Fruit fly (Drosophila melanogaster) whole organism, embryonic: ENCODE measurements around the gene CG10431.
A peak's percentile ranks its signal among the peaks of the same experiment; 100 is the strongest.

ENCODE experiments used
- Asciz ChIP-seq: fragments of 200-800 bp; sonication (Bioruptor generic); optimal IDR thresholded peaks from 2 replicates; lab custom pipeline; 2017; ENCODE audit warnings: missing biosample characterization, mild to moderate bottlenecking, missing genetic modification characterization, missing genetic modification reagents
- Atf-2 ChIP-seq: fragments of 200-800 bp; sonication (Bioruptor generic); optimal IDR thresholded peaks from 2 replicates; lab custom pipeline; 2016; ENCODE audit warnings: missing biosample characterization, missing genetic modification characterization
- Blimp-1 ChIP-seq: fragments of 200-800 bp; sonication (Bioruptor generic); optimal IDR thresholded peaks from 3 replicates; lab custom pipeline; 2018; ENCODE audit warnings: missing biosample characterization, missing genetic modification characterization, mild to moderate bottlenecking, moderate library complexity, missing genetic modification reagents
- CG1024 ChIP-seq: fragments of 200-800 bp; sonication (Bioruptor generic); IDR thresholded peaks from 2 replicates; pipeline ENCODE4 v1.3.6; 2022; ENCODE audit warnings: missing biosample characterization, missing genetic modification characterization
- CG13123 ChIP-seq: fragments of 200-800 bp; sonication (Bioruptor generic); optimal IDR thresholded peaks from 2 replicates; lab custom pipeline; 2016; ENCODE audit warnings: missing biosample characterization, missing genetic modification characterization
- CG13424 ChIP-seq: fragments of 200-800 bp; sonication (Bioruptor generic); optimal IDR thresholded peaks from 2 replicates; lab custom pipeline; 2019; ENCODE audit warnings: missing biosample characterization, mild to moderate bottlenecking, missing genetic modification characterization, moderate library complexity
- CG13624 ChIP-seq: fragments of 200-800 bp; sonication (Bioruptor generic); optimal IDR thresholded peaks from 2 replicates; lab custom pipeline; 2016; ENCODE audit warnings: missing biosample characterization, missing genetic modification characterization
- CG15073 ChIP-seq: fragments of 200-800 bp; sonication (Bioruptor generic); optimal IDR thresholded peaks from 2 replicates; lab custom pipeline; 2016; ENCODE audit warnings: missing biosample characterization, missing genetic modification characterization
- CG1529 ChIP-seq: fragments of 200-800 bp; sonication (Bioruptor generic); optimal IDR thresholded peaks from 3 replicates; lab custom pipeline; 2018; ENCODE audit warnings: missing biosample characterization, missing genetic modification characterization
- CG17328 ChIP-seq: fragments of 200-800 bp; sonication (Bioruptor generic); IDR thresholded peaks from 2 replicates; pipeline ENCODE4 v1.3.6; 2022; ENCODE audit warnings: missing biosample characterization, missing genetic modification characterization
- CG18262 ChIP-seq: fragments of 200-800 bp; optimal IDR thresholded peaks from 3 replicates; lab custom pipeline; 2019; ENCODE audit warnings: missing biosample characterization, mild to moderate bottlenecking, missing genetic modification characterization, moderate library complexity
- CG2875 ChIP-seq: fragments of 200-800 bp; sonication (Bioruptor generic); optimal IDR thresholded peaks from 2 replicates; lab custom pipeline; 2017; ENCODE audit warnings: missing biosample characterization, mild to moderate bottlenecking, missing genetic modification characterization, missing genetic modification reagents
- CG31441 ChIP-seq: fragments of 200-800 bp; sonication (Bioruptor generic); IDR thresholded peaks from 2 replicates; pipeline ENCODE4 v1.3.6; 2022; ENCODE audit warnings: missing biosample characterization, missing genetic modification characterization
- CG3847 ChIP-seq: fragments of 200-800 bp; sonication (Bioruptor generic); IDR thresholded peaks from 2 replicates; pipeline ENCODE4 v1.3.6; 2022; ENCODE audit warnings: missing biosample characterization, missing genetic modification characterization
- CG6813 ChIP-seq: fragments of 200-800 bp; sonication (Bioruptor generic); optimal IDR thresholded peaks from 2 replicates; lab custom pipeline; 2017; ENCODE audit warnings: missing biosample characterization, missing genetic modification characterization, mild to moderate bottlenecking, moderate library complexity, missing genetic modification reagents
- CG6854 ChIP-seq: fragments of 200-800 bp; sonication (Bioruptor generic); optimal IDR thresholded peaks from 3 replicates; lab custom pipeline; 2017; ENCODE audit warnings: missing biosample characterization, mild to moderate bottlenecking, missing genetic modification characterization
- CoRest ChIP-seq: fragments of 200-800 bp; sonication (Bioruptor generic); optimal IDR thresholded peaks from 3 replicates; lab custom pipeline; 2018; ENCODE audit warnings: missing biosample characterization, mild to moderate bottlenecking, missing genetic modification characterization, moderate library complexity
- H15 ChIP-seq: fragments of 200-800 bp; sonication (Bioruptor generic); IDR thresholded peaks from 3 replicates; pipeline ENCODE4 v1.3.6; 2022; ENCODE audit warnings: missing biosample characterization, missing genetic modification characterization
- Lim3 ChIP-seq: fragments of 200-800 bp; sonication (Bioruptor generic); IDR thresholded peaks from 2 replicates; pipeline ENCODE4 v1.3.6; 2022; ENCODE audit warnings: missing biosample characterization, missing genetic modification characterization
- Med ChIP-seq: fragments of 200-800 bp; sonication (Bioruptor generic); peaks from one replicate; lab custom pipeline; 2016; ENCODE audit warnings: missing biosample characterization, missing genetic modification characterization, mild to moderate bottlenecking, inconsistent platforms, moderate library complexity
- NC2α ChIP-seq: fragments of 200-800 bp; sonication (Bioruptor generic); optimal IDR thresholded peaks from 2 replicates; lab custom pipeline; 2016; ENCODE audit warnings: missing biosample characterization, missing genetic modification characterization
- Vsx1 ChIP-seq: fragments of 200-800 bp; sonication (Bioruptor generic); optimal IDR thresholded peaks from 2 replicates; lab custom pipeline; 2017; ENCODE audit warnings: missing biosample characterization, mild to moderate bottlenecking, missing genetic modification characterization, missing genetic modification reagents
- Xbp1 ChIP-seq: fragments of 200-800 bp; sonication (Bioruptor generic); optimal IDR thresholded peaks from 3 replicates; lab custom pipeline; 2016; ENCODE audit warnings: missing biosample characterization, mild to moderate bottlenecking, missing genetic modification characterization
- bsh ChIP-seq, 2 experiments: fragments of 200-800 bp; sonication (Bioruptor generic); optimal IDR thresholded peaks; 2 replicates each; lab custom pipeline; 2017 to 2018; ENCODE audit warnings: mild to moderate bottlenecking in 2 of 2, missing biosample characterization in 2 of 2, missing genetic modification characterization in 2 of 2, moderate library complexity in 1 of 2
- btn ChIP-seq: fragments of 200-800 bp; sonication (Bioruptor generic); optimal IDR thresholded peaks from 2 replicates; lab custom pipeline; 2016; ENCODE audit warnings: missing biosample characterization, missing genetic modification characterization
- chn ChIP-seq: fragments of 200-800 bp; sonication (Bioruptor generic); optimal IDR thresholded peaks from 2 replicates; lab custom pipeline; 2016; ENCODE audit warnings: missing biosample characterization, missing genetic modification characterization
- insv ChIP-seq, 2 experiments: fragments of 200-800 bp; sonication (Bioruptor generic); optimal IDR thresholded peaks; 3 replicates each; lab custom pipeline; 2016 to 2018; ENCODE audit warnings: missing biosample characterization in 2 of 2, missing genetic modification characterization in 2 of 2
- jigr1 ChIP-seq: fragments of 200-800 bp; sonication (Bioruptor generic); IDR thresholded peaks from 3 replicates; pipeline ENCODE4 v1.3.6; 2022; ENCODE audit warnings: missing biosample characterization, missing genetic modification characterization
- kay ChIP-seq: fragments of 200-800 bp; sonication (Bioruptor generic); optimal IDR thresholded peaks from 2 replicates; lab custom pipeline; 2016; ENCODE audit warnings: missing biosample characterization, missing genetic modification characterization
- klu ChIP-seq: fragments of 200-800 bp; sonication (Bioruptor generic); IDR thresholded peaks from 2 replicates; pipeline ENCODE4 v1.3.6; 2022; ENCODE audit warnings: missing biosample characterization, missing genetic modification characterization
- lbe ChIP-seq: fragments of 200-800 bp; sonication (Bioruptor generic); optimal IDR thresholded peaks from 2 replicates; lab custom pipeline; 2016; ENCODE audit warnings: missing biosample characterization, mild to moderate bottlenecking, missing genetic modification characterization
- nau ChIP-seq: fragments of 200-800 bp; sonication (Bioruptor generic); optimal IDR thresholded peaks from 3 replicates; lab custom pipeline; 2017; ENCODE audit warnings: missing biosample characterization, mild to moderate bottlenecking, missing genetic modification characterization, missing genetic modification reagents
- nom ChIP-seq: fragments of 200-800 bp; sonication (Bioruptor generic); optimal IDR thresholded peaks from 2 replicates; lab custom pipeline; 2017; ENCODE audit warnings: missing biosample characterization, missing genetic modification characterization, mild to moderate bottlenecking, moderate library complexity, missing genetic modification reagents
- otp ChIP-seq: fragments of 200-800 bp; sonication (Bioruptor generic); IDR thresholded peaks from 3 replicates; pipeline ENCODE4, ENCODE4 v1.3.6; 2022; ENCODE audit warnings: missing biosample characterization, missing genetic modification characterization
- salm ChIP-seq: fragments of 200-800 bp; sonication (Bioruptor generic); optimal IDR thresholded peaks from 2 replicates; lab custom pipeline; 2018; ENCODE audit warnings: missing biosample characterization, mild to moderate bottlenecking, missing genetic modification characterization
- sna ChIP-seq: fragments of 200-800 bp; sonication (Bioruptor generic); IDR thresholded peaks from 2 replicates; pipeline ENCODE4 v1.3.6; 2022; ENCODE audit warnings: missing biosample characterization, missing genetic modification characterization; ENCODE audit not compliant: partially characterized antibody
- sr ChIP-seq: fragments of 200-800 bp; sonication (Bioruptor generic); IDR thresholded peaks from 3 replicates; pipeline ENCODE4 v1.3.6; 2022; ENCODE audit warnings: missing biosample characterization, missing genetic modification characterization
- ssp ChIP-seq: fragments of 200-800 bp; sonication (Bioruptor generic); IDR thresholded peaks from 2 replicates; pipeline ENCODE4 v1.3.6; 2022; ENCODE audit warnings: missing biosample characterization, missing genetic modification characterization
- stc ChIP-seq: fragments of 200-800 bp; sonication (Bioruptor generic); IDR thresholded peaks from 2 replicates; pipeline ENCODE4 v1.3.6; 2022; ENCODE audit warnings: missing biosample characterization, missing genetic modification characterization
- tna ChIP-seq: fragments of 200-800 bp; sonication (Bioruptor generic); IDR thresholded peaks from 2 replicates; pipeline ENCODE4 v1.3.6; 2022; ENCODE audit warnings: missing biosample characterization, missing genetic modification characterization; ENCODE audit not compliant: partially characterized antibody
- trh ChIP-seq: fragments of 200-800 bp; sonication (Bioruptor generic); optimal IDR thresholded peaks from 2 replicates; lab custom pipeline; 2016; ENCODE audit warnings: missing biosample characterization, missing genetic modification characterization
- vvl ChIP-seq: fragments of 200-800 bp; sonication (Bioruptor generic); IDR thresholded peaks from 2 replicates; pipeline ENCODE4 v1.3.6; 2022; ENCODE audit warnings: missing biosample characterization, missing genetic modification characterization
- zen ChIP-seq: fragments of 200-800 bp; sonication (Bioruptor generic); optimal IDR thresholded peaks from 3 replicates; lab custom pipeline; 2018; ENCODE audit warnings: missing biosample characterization, mild to moderate bottlenecking, missing genetic modification characterization, moderate library complexity

The CG10431 gene

DNA sequence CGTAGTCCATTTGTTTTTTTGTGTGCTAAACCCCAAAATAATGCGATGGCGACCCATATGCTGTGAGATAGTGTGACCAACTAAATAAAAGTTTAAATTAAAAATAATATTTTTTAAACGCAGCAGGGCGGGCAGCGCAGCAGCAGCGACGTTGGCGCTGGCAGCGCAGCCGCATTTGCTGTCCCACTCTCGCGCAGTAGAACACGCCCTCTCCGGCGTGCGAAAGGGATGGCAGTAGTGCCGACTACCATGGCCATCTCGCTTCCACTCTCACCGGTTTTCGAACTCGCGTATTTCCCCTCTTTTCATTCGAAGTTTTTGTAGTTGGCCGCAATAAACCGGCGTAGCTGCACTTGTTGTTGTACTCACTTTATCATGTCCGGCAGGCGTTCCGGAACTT, 38.5 kb upstream of the CG10431 start (continued):
- no peak for TF ChIP-seq insv (GFP tag; optimal IDR thresholded peaks at IDR 0.05; lab: Kevin White, UChicago)
- peak; percentile 58; the same call in 1 of the 2 replicates for TF ChIP-seq tna (GFP tag; lab: Robert Waterston, UW)
- no peak for TF ChIP-seq Asciz (GFP tag; lab: Kevin White, UChicago)
- no peak for TF ChIP-seq kay (GFP tag; lab: Kevin White, UChicago)
- no peak for TF ChIP-seq salm (tag; lab: Kevin White, UChicago)
- TF ChIP-seq NC2α (GFP tag; lab: Kevin White, UChicago) = no peak
- no peak for TF ChIP-seq Xbp1 (GFP tag; lab: Kevin White, UChicago)
- TF ChIP-seq CG13123 = no peak
- TF ChIP-seq Lim3 (GFP tag; lab: Robert Waterston, UW) = no peak
- peak; percentile 66 for TF ChIP-seq vvl
- TF ChIP-seq CG31441 (GFP tag; lab: Robert Waterston, UW) = no peak
- peak; percentile 29; the same call in 1 of the 2 replicates for TF ChIP-seq stc
- no peak for TF ChIP-seq jigr1
- no peak for TF ChIP-seq Atf-2 (GFP tag; lab: Kevin White, UChicago)
- TF ChIP-seq CG18262 = no peak
- TF ChIP-seq CG6854 = no peak
- no peak for TF ChIP-seq CG1024 (GFP tag; lab: Robert Waterston, UW)
- no peak for TF ChIP-seq CG1529 (GFP tag; lab: Kevin White, UChicago)
- TF ChIP-seq CG3847 (GFP tag; lab: Robert Waterston, UW) = no peak
- TF ChIP-seq klu = no peak
- TF ChIP-seq CG6813 (GFP tag; lab: Kevin White, UChicago) = no peak
- TF ChIP-seq CG13424 (tag; lab: Kevin White, UChicago) = no peak
- TF ChIP-seq sr = peak; percentile 43; the same call in 1 of the 3 replicates
- TF ChIP-seq chn (GFP tag; lab: Kevin White, UChicago) = no peak
- no peak for TF ChIP-seq trh (GFP tag; lab: Kevin White, UChicago)
- no peak for TF ChIP-seq Blimp-1 (GFP tag; lab: Kevin White, UChicago)
- TF ChIP-seq zen (tag; lab: Kevin White, UChicago) = no peak

DNA sequence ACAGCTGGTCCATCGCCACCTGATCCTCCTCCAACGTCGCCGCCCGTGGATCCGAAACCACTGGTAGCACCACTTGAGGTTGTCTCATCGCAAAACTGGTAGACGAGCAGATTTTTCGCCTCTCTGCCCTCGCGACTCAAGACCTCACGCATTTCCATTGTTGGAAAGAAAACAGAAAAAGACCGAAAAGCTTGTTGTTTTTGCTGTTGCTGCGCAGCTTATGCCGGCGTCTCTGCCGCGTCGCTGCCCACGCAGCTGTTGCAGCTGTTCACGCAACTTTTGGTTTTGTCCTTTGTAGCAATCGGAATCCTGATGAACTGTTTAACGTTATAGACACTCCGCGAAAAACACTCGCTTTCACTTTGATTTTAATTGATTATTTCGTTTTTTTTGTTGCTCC, 31.2 kb upstream of the CG10431 start:
- peak in 1 of 2 experiments; percentile 38 for TF ChIP-seq bsh (GFP tag; optimal IDR thresholded peaks at IDR 0.05; lab: Kevin White, UChicago)
- no peak for TF ChIP-seq CG17328 (GFP tag; lab: Robert Waterston, UW)
- TF ChIP-seq CG15073 (GFP tag; lab: Kevin White, UChicago) = no peak
- TF ChIP-seq Vsx1 = no peak
- TF ChIP-seq sna (GFP tag; lab: Robert Waterston, UW) = no peak
- TF ChIP-seq otp (GFP tag; lab: Robert Waterston, UW) = no peak
- TF ChIP-seq CG2875 (GFP tag; lab: Kevin White, UChicago) = no peak
- TF ChIP-seq CG13624 (GFP tag; lab: Kevin White, UChicago) = no peak
- peak; percentile 11 for TF ChIP-seq nau (GFP tag; lab: Kevin White, UChicago)
- TF ChIP-seq Med = peak; percentile 38
- no peak for TF ChIP-seq H15 (GFP tag; lab: Robert Waterston, UW)
- TF ChIP-seq ssp = no peak
- TF ChIP-seq btn (GFP tag; lab: Kevin White, UChicago) = no peak
- no peak for TF ChIP-seq lbe
- TF ChIP-seq CoRest (tag; lab: Kevin White, UChicago) = no peak
- TF ChIP-seq nom = peak; percentile 82
